Worm (Caenorhabditis elegans): ENCODE measurements around the gene F53H4.3.

DNA sequence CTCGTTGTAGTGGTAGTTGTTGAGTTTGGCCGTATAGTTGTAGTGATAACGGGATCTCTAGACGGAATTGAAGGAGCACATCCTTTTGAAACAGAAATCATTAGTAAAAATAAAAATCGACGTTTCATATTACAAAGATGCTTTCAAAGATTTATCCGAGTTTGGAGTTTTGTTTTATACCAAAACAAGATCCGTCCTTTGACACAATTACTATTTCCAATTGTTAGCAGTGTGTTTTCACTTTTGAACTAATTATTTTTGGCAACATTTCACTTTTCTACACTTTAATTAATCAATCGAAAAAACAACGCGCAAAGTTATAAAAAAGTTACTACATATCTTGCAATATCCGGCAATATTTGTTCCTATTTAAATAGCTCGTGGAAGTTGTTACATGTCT lies 29.6 kb upstream of the F53H4.3 start, which contains the start of the genes F31B9.4 and F31B9.2:
- TF ChIP-seq nhr-12 (tag; optimal IDR thresholded peaks at IDR 0.05) (no peak), ceh-43 (GFP tag; optimal IDR thresholded peaks at IDR 0.05) (no peak), unc-62 (GFP tag; optimal IDR thresholded peaks at IDR 0.05) (no peak), lin-32 (GFP tag; optimal IDR thresholded peaks at IDR 0.05) (no peak)

All from whole organism, mixed stage, embryonic.